Worm (Caenorhabditis elegans): Measurements from ENCODE around the gene ZK829.9.

The ZK829.9 gene

ce11 chrIV:11955592-11955991 is 14.7 kb upstream of the ZK829.9 start:
- TF ChIP-seq him-1 (tag; optimal IDR thresholded peaks at IDR 0.05): no peak

ce11 chrIV:11956387-11956786 is 13.9 kb upstream of the ZK829.9 start:
- no peak for TF ChIP-seq him-1 (tag; optimal IDR thresholded peaks at IDR 0.05)
- no peak for TF ChIP-seq dao-5 (tag; optimal IDR thresholded peaks at IDR 0.05)
- TF ChIP-seq W03F9.2 (tag; optimal IDR thresholded peaks at IDR 0.05): no peak

DNA sequence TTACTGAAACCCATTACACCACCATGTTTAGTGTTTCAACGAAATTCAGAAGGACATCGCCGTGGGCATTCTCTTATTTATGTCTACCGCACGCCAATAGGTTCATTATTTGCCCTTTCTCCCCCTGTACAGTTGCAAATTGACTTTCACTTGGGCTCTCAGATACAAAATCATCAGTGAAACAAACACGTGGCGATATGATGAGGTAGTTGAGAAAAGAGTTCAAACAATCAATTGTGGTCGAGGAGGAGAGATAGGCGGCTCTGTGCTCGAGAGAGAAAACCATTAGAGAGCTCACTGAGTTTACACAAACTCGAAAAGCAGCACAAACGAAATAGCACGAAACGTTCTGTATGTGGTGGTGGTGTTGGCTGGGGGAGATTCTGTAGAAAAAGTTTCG is 13.3 kb upstream of the ZK829.9 start:
- TF ChIP-seq W03F9.2 (tag; optimal IDR thresholded peaks at IDR 0.05) (no peak), dao-5 (tag; optimal IDR thresholded peaks at IDR 0.05) (no peak), him-1 (tag; optimal IDR thresholded peaks at IDR 0.05) (no peak)

- TF ChIP-seq dao-5 (tag; optimal IDR thresholded peaks at IDR 0.05) (no peak), W03F9.2 (tag; optimal IDR thresholded peaks at IDR 0.05) (no peak), him-1 (tag; optimal IDR thresholded peaks at IDR 0.05) (no peak)
Observed at ce11 chrIV:11959573-11959972, 10.8 kb upstream of the ZK829.9 start, which contains the start of gene tgt-1. Gene tgt-1 (minus strand): TSS chrIV:11959804.

DNA sequence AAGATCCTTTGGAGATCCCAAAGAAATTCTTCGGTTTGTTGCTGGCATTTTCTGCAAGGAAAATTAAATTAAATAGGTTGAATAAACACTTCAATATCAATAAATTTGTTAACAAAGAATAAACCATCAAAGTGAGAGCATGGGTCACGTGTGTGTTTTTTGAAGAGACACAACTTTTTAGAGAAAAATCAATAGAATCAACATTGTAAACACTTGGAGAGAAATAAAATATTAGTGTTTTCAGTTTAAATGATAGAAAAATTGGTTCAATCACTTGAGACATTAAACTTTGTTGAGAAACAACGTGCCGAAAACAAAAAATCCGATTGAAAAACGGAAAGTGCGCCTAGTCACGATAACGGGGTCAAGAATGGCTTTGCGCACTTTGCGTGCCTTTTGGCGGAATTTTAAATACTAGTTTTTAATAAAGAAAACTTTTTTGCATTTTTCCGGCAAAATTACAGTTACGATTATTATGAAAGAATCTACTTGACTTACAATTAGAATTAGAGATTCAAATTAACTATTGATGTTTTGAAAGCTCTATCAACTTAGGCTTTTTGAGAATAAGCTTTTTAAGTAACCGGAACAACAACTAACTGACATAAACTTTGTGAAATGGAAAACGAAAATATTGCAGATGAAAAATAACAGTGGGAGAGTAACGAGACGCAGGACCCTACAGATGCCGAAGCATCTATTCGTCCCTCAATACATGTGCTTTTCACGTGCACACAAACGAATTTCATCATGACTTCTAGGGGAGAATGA is 8.7 kb upstream of the ZK829.9 start, which contains the start of gene ZK829.7:
Gene ZK829.7, minus strand, starts transcription at position 51 of the 771 bp plus-strand sequence.
- TF ChIP-seq W03F9.2 (tag; optimal IDR thresholded peaks at IDR 0.05) (peak; percentile 41), dao-5 (tag; optimal IDR thresholded peaks at IDR 0.05) (no peak), him-1 (tag; optimal IDR thresholded peaks at IDR 0.05) (no peak)

DNA sequence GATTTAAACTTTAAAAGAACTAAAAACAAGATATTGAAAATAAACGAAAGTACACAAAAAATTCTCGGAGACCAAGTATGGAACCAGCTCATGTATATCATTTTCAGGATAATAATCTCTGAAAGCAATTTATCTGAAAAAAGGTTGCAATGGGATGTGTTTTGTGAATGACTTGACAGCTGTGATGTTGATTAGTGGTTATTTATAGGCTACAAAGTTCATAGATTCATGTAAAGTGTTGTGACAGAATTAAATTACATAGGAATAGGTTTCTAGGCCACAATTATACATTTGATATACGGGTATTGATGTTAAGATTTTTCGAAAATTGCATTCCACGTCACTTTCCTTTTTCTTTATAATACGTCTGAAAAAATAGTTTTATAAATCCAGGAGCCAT is 5.0 kb upstream of the ZK829.9 start, which contains the start of gene srj-1:
Gene srj-1, minus strand, starts transcription at position 101 of the 400 bp plus-strand sequence.
- no peak for TF ChIP-seq him-1 (tag; optimal IDR thresholded peaks at IDR 0.05)
- TF ChIP-seq dao-5 (tag; optimal IDR thresholded peaks at IDR 0.05): no peak
- no peak for TF ChIP-seq W03F9.2 (tag; optimal IDR thresholded peaks at IDR 0.05)

DNA sequence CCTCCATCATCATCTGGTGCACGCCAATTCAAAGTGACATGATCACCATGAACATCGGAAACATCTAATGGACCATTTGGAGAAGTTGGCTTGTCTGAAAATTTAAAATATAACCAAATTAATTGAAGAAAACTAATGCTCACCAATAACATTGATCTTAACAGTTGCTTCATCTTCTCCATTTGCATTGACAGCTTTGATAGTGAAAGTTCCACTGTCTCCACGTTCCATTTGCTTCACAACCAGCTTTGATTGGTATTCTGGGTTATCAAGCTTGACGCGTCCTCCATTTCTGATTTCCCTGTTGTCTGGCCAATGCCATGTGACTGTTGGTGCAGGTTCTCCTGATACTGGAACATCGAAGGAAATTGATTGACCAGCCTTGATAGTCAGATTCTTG is 16.1 kb downstream of the ZK829.9 start:
- TF ChIP-seq W03F9.2 (tag; optimal IDR thresholded peaks at IDR 0.05): no peak

DNA sequence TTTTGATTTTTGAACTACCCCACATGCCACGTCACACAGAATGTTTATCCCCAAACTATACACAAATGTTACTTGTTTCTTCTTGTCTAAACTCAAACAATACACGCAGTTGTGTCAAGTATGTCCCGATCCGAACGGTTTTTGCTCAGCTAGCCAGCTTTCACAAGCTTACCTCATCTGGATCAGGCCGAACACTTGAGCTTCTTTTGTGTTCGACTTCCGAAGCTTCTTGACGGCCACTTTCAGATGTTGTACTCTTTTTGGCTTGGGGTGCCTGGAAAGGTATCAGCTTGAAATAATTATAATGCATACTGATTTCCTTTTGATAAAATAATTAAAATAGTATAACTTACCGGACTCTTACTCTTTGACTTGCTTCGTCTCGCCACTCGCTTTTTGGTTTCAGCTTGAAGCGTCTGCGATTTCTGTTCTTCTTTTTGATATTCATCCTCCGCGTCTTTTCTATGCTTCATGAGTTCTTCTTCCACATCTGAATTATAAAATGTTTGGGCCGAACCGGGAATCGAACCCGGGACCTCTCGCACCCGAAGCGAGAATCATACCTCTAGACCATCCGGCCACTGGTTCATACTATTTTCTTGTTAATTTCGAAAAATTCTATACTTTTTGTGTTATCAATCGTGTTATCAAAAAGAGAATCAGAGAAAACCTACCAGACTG is 34.9 kb downstream of the ZK829.9 start:
- TF ChIP-seq dao-5 (tag; optimal IDR thresholded peaks at IDR 0.05): no peak
- no peak for TF ChIP-seq him-1 (tag; optimal IDR thresholded peaks at IDR 0.05)
- no peak for TF ChIP-seq W03F9.2 (tag; optimal IDR thresholded peaks at IDR 0.05)

ce11 chrIV:12009046-12009674 is 38.8 kb downstream of the ZK829.9 start:
- TF ChIP-seq W03F9.2 (tag; optimal IDR thresholded peaks at IDR 0.05): no peak
- TF ChIP-seq him-1 (tag; optimal IDR thresholded peaks at IDR 0.05): no peak

DNA sequence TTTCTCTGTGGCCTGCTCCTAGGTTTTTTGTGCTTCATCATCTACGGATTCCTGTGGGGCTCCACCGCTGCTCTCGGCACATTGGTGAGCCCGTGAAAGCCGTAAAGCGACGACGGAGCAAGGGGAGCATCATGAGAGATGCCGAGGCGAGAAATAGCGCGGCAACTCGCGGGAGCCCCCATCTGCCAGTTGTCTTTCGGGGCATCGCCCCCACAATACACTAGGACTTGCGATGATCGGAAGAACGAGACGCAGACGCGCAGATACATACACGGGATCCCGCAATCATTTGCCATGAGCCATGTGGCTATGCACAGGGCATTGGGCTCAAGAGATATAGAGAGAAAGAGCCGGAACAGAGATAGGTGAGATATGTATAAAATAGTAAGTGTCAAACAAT is 40.0 kb downstream of the ZK829.9 start:
- TF ChIP-seq dao-5 (tag; optimal IDR thresholded peaks at IDR 0.05) (no peak), W03F9.2 (tag; optimal IDR thresholded peaks at IDR 0.05) (no peak), him-1 (tag; optimal IDR thresholded peaks at IDR 0.05) (no peak)

ce11 chrIV:12010859-12011258 is 40.5 kb downstream of the ZK829.9 start, which contains the start of the genes ZK617.26 and unc-22:
Gene ZK617.26 (minus strand): TSS chrIV:12010959.
Gene unc-22 (minus strand): TSS chrIV:12011007.
- TF ChIP-seq dao-5 (tag; optimal IDR thresholded peaks at IDR 0.05) (no peak), him-1 (tag; optimal IDR thresholded peaks at IDR 0.05) (no peak), W03F9.2 (tag; optimal IDR thresholded peaks at IDR 0.05) (no peak)

- TF ChIP-seq dao-5 (tag; optimal IDR thresholded peaks at IDR 0.05) (no peak), him-1 (tag; optimal IDR thresholded peaks at IDR 0.05) (no peak), W03F9.2 (tag; optimal IDR thresholded peaks at IDR 0.05) (no peak)
Observed at ce11 chrIV:12012439-12013003, 42.2 kb downstream of the ZK829.9 start.

DNA sequence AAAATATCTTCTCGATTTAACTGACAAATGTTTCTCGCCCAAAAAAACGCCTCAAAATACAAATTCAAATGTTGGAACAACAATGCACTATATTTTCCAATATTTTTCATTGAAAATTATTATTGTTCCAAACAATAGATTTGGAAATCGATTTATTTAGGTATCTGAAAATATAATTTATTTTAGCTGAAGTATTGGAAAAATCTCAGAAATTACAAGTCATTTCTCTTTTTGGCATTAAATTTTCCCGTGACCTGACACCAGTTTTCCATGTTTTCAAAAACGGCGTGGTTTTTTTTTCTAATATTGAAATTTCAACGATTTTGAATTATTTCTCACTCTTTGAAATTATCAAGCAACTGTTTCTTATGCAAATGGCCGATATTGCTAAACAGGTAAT is 42.8 kb downstream of the ZK829.9 start, which contains the start of gene spe-17:
Gene spe-17, plus strand, starts transcription at position 301 of the 400 bp plus-strand sequence.
- TF ChIP-seq him-1 (tag; optimal IDR thresholded peaks at IDR 0.05) (no peak), dao-5 (tag; optimal IDR thresholded peaks at IDR 0.05) (no peak), W03F9.2 (tag; optimal IDR thresholded peaks at IDR 0.05) (no peak)

DNA sequence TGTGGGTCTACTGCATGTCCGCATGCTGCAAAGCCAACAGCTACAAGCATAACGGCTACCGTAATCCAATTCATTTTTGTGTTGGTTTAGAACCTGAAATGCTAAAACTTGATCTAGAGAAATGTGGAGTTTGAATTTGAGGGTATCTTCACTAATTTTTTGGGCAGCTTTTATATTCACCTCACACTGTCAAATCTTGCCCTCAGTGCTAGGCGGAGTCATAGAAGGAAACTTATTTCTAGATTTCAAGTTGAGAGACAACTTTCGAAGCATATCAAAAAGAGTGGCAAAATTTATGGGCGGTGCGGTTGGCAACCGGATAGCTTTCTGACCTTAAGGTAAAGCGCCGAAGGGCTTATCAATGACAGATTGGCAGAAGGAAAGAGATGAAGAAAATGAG is 45.3 kb downstream of the ZK829.9 start, which contains the start of gene lips-6:
Gene lips-6, minus strand, starts transcription at position 101 of the 400 bp plus-strand sequence.
- no peak for TF ChIP-seq him-1 (tag; optimal IDR thresholded peaks at IDR 0.05)
- no peak for TF ChIP-seq W03F9.2 (tag; optimal IDR thresholded peaks at IDR 0.05)
- no peak for TF ChIP-seq dao-5 (tag; optimal IDR thresholded peaks at IDR 0.05)

All from whole organism, L4/young adult.